Fruit fly (Drosophila melanogaster) whole organism, embryonic: Measurements from ENCODE around the gene APP-BP1.

ENCODE experiments used
- BtbVII ChIP-seq: fragments of 200-800 bp; sonication (Bioruptor generic); optimal IDR thresholded peaks from 3 replicates; lab custom pipeline; 2017; ENCODE audit warnings: missing biosample characterization, mild to moderate bottlenecking, missing genetic modification characterization
- CG15269 ChIP-seq: fragments of 200-800 bp; sonication (Bioruptor generic); optimal IDR thresholded peaks from 2 replicates; lab custom pipeline; 2018; ENCODE audit warnings: missing biosample characterization, mild to moderate bottlenecking, missing genetic modification characterization, moderate library complexity
- CG16779 ChIP-seq: fragments of 200-800 bp; sonication (Bioruptor generic); IDR thresholded peaks from 2 replicates; pipeline ENCODE4 v1.3.6; 2022; ENCODE audit warnings: missing biosample characterization, missing genetic modification characterization
- CG17612 ChIP-seq: fragments of 200-800 bp; sonication (Bioruptor generic); IDR thresholded peaks from 2 replicates; pipeline ENCODE4 v1.3.6; 2022; ENCODE audit warnings: missing biosample characterization, missing genetic modification characterization
- dati ChIP-seq: fragments of 200-800 bp; sonication (Bioruptor generic); IDR thresholded peaks from 2 replicates; pipeline ENCODE4 v1.3.6; 2022; ENCODE audit warnings: missing biosample characterization, missing genetic modification characterization
- dm ChIP-seq: fragments of 200-800 bp; sonication (Bioruptor generic); optimal IDR thresholded peaks from 3 replicates; lab custom pipeline; 2016; ENCODE audit warnings: missing biosample characterization, missing genetic modification characterization
- otp ChIP-seq: fragments of 200-800 bp; sonication (Bioruptor generic); IDR thresholded peaks from 3 replicates; pipeline ENCODE4, ENCODE4 v1.3.6; 2022; ENCODE audit warnings: missing biosample characterization, missing genetic modification characterization

dm6 chr3L:11093046-11093520, 5.1 kb upstream of the APP-BP1 start, which contains the start of gene JIL-1:
- TF ChIP-seq CG15269 (tag; lab: Kevin White, UChicago) (peak; percentile 57), CG16779 (GFP tag; lab: Robert Waterston, UW) (peak; percentile 72; the same call in 1 of the 2 replicates), BtbVII (GFP tag; lab: Kevin White, UChicago) (peak; percentile 39), otp (0 out of 3 replicates have a peak, but pooled peaks have one; percentile 11), dm (GFP tag; lab: Kevin White, UChicago) (no peak), CG17612 (no peak), dati (GFP tag; lab: Robert Waterston, UW) (peak; percentile 47; the same call in 1 of the 2 replicates)
